Fruit fly (Drosophila melanogaster) whole organism, prepupa: ENCODE results near the gene Nha2.

Experiments used
- CG10631 ChIP-seq: fragments of 200-800 bp; sonication (Bioruptor generic); optimal IDR thresholded peaks from 2 replicates; lab custom pipeline; 2016; ENCODE audit warnings: missing biosample characterization, missing genetic modification characterization
- CG8632 ChIP-seq: fragments of 200-800 bp; sonication (Bioruptor generic); optimal IDR thresholded peaks from 3 replicates; lab custom pipeline; 2016; ENCODE audit warnings: missing biosample characterization, missing genetic modification characterization
- Ets21C ChIP-seq: fragments of 200-800 bp; sonication (Bioruptor generic); optimal IDR thresholded peaks from 3 replicates; lab custom pipeline; 2016; ENCODE audit warnings: missing biosample characterization, missing genetic modification characterization
- Hr39 ChIP-seq: fragments of 200-800 bp; sonication (Bioruptor generic); optimal IDR thresholded peaks from 2 replicates; lab custom pipeline; 2016; ENCODE audit warnings: missing biosample characterization, missing genetic modification characterization
- Lpt ChIP-seq: fragments of 200-800 bp; sonication (Bioruptor generic); optimal IDR thresholded peaks from 3 replicates; lab custom pipeline; 2016; ENCODE audit warnings: missing biosample characterization, missing genetic modification characterization
- OdsH ChIP-seq: fragments of 200-800 bp; sonication (Bioruptor generic); optimal IDR thresholded peaks from 3 replicates; lab custom pipeline; 2016; ENCODE audit warnings: missing biosample characterization, missing genetic modification characterization
- Sox15 ChIP-seq: fragments of 200-800 bp; sonication (Bioruptor generic); optimal IDR thresholded peaks from 3 replicates; lab custom pipeline; 2016; ENCODE audit warnings: missing biosample characterization, missing genetic modification characterization
- cyc ChIP-seq: fragments of 200-800 bp; sonication (Bioruptor generic); optimal IDR thresholded peaks from 3 replicates; lab custom pipeline; 2016; ENCODE audit warnings: missing biosample characterization, missing genetic modification characterization
- salr ChIP-seq, 2 experiments: fragments of 200-800 bp; sonication (Bioruptor generic); optimal IDR thresholded peaks; 3 replicates each; lab custom pipeline; 2016 to 2018; ENCODE audit warnings: missing biosample characterization in 2 of 2, missing genetic modification characterization in 2 of 2, mild to moderate bottlenecking in 1 of 2
- svp ChIP-seq: fragments of 200-800 bp; sonication (Bioruptor generic); peaks from one replicate; lab custom pipeline; 2016; ENCODE audit warnings: missing biosample characterization, missing genetic modification characterization

- TF ChIP-seq Ets21C (GFP tag; lab: Kevin White, UChicago) (no peak), CG10631 (GFP tag; lab: Kevin White, UChicago) (no peak), Sox15 (GFP tag; lab: Kevin White, UChicago) (no peak), Lpt (no peak), salr (GFP tag; optimal IDR thresholded peaks at IDR 0.05; lab: Kevin White, UChicago) (no peak), Hr39 (GFP tag; lab: Kevin White, UChicago) (no peak), OdsH (GFP tag; lab: Kevin White, UChicago) (no peak), svp (GFP tag; lab: Kevin White, UChicago) (no peak), cyc (GFP tag; lab: Kevin White, UChicago) (no peak), CG8632 (GFP tag; lab: Kevin White, UChicago) (no peak)
Measured at dm6 chr3R:23035463-23035862, 37.1 kb upstream of the Nha2 start, which contains the start of gene CG13833.
